Worm (Caenorhabditis elegans) whole organism, early embryonic: ENCODE results near the gene F13E9.5.

Experiments used
- B0310.2 ChIP-seq: sonication (generic microtip); optimal IDR thresholded peaks from 2 replicates; lab custom pipeline; 2016; ENCODE audit warnings: mild to moderate bottlenecking, missing genetic modification characterization, missing compliant biosample characterization
- F13C5.2 ChIP-seq: sonication (generic microtip); optimal IDR thresholded peaks from 2 replicates; lab custom pipeline; 2017; ENCODE audit warnings: mild to moderate bottlenecking, missing genetic modification characterization, inconsistent platforms, missing compliant biosample characterization
- aly-1 ChIP-seq: sonication (generic microtip); optimal IDR thresholded peaks from 2 replicates; lab custom pipeline; 2016; ENCODE audit warnings: missing genetic modification characterization, missing compliant biosample characterization
- ama-1 ChIP-seq: fragments of 150-350 bp; optimal IDR thresholded peaks from 2 replicates; lab custom pipeline; 2014
- ceh-13 ChIP-seq: fragments of 200-800 bp; sonication (Bioruptor generic); optimal IDR thresholded peaks from 2 replicates; lab custom pipeline; 2018; ENCODE audit warnings: mild to moderate bottlenecking, missing genetic modification characterization, missing compliant biosample characterization
- ceh-36 ChIP-seq: sonication (generic microtip); optimal IDR thresholded peaks from 2 replicates; lab custom pipeline; 2016; ENCODE audit warnings: missing genetic modification characterization, inconsistent platforms, missing compliant biosample characterization
- ets-7 ChIP-seq: sonication (generic microtip); optimal IDR thresholded peaks from 2 replicates; lab custom pipeline; 2016; ENCODE audit warnings: missing genotype, missing genetic modification characterization, missing compliant biosample characterization
- flt-1 ChIP-seq: fragments of 200-800 bp; sonication (Bioruptor generic); IDR thresholded peaks from 2 replicates; pipeline ENCODE4 v1.3.6; 2022; ENCODE audit warnings: missing genetic modification characterization, missing compliant biosample characterization
- hmbx-1 ChIP-seq: sonication (generic microtip); optimal IDR thresholded peaks from 2 replicates; lab custom pipeline; 2016; ENCODE audit warnings: mild to moderate bottlenecking, missing genetic modification characterization, missing compliant biosample characterization
- hmg-4 ChIP-seq: fragments of 200-800 bp; sonication (Bioruptor generic); optimal IDR thresholded peaks from 2 replicates; lab custom pipeline; 2018; ENCODE audit warnings: mild to moderate bottlenecking, missing genetic modification characterization, missing compliant biosample characterization
- hnd-1 ChIP-seq: sonication (generic microtip); optimal IDR thresholded peaks from 2 replicates; lab custom pipeline; 2016; ENCODE audit warnings: missing genetic modification characterization, missing compliant biosample characterization
- pes-1 ChIP-seq: fragments of 200-800 bp; sonication (Bioruptor generic); IDR thresholded peaks from 2 replicates; pipeline ENCODE4 v1.3.6; 2022; ENCODE audit warnings: missing genetic modification reagents, missing genetic modification characterization, missing compliant biosample characterization
- scrt-1 ChIP-seq: fragments of 200-800 bp; sonication (Bioruptor generic); IDR thresholded peaks from 2 replicates; pipeline ENCODE4 v1.3.6; 2022; ENCODE audit warnings: missing genetic modification characterization, missing compliant biosample characterization
- sea-1 ChIP-seq: fragments of 200-800 bp; sonication (Bioruptor generic); conservative IDR thresholded peaks from 2 replicates; pipeline ENCODE4 v1.3.6; 2022; ENCODE audit warnings: missing genetic modification characterization, missing compliant biosample characterization
- tbx-11 ChIP-seq: fragments of 200-800 bp; sonication (Bioruptor generic); IDR thresholded peaks from 2 replicates; pipeline ENCODE4 v1.3.6; 2022; ENCODE audit warnings: missing genetic modification characterization, missing compliant biosample characterization
- tbx-37 ChIP-seq: fragments of 200-800 bp; sonication (Bioruptor generic); conservative IDR thresholded peaks from 2 replicates; pipeline ENCODE4 v1.3.6; 2022; ENCODE audit warnings: missing genetic modification reagents, missing genetic modification characterization, missing compliant biosample characterization
- tra-4 ChIP-seq: sonication (generic microtip); optimal IDR thresholded peaks from 2 replicates; lab custom pipeline; 2017; ENCODE audit warnings: missing genetic modification characterization, missing compliant biosample characterization

Gene F13E9.5

ce11 chrIV:10896512-10896911, 12.3 kb upstream of the F13E9.5 start, which contains the start of gene srlf-13:
TSS of gene srlf-13 (minus strand) at chrIV:10896612.
- no peak for TF ChIP-seq hnd-1 (tag; lab: Kevin White, UChicago)
- no peak for TF ChIP-seq tbx-37
- no peak for TF ChIP-seq tbx-11 (GFP tag; lab: Robert Waterston, UW)
- TF ChIP-seq scrt-1: no peak
- TF ChIP-seq flt-1 (GFP tag; lab: Robert Waterston, UW): no peak
- TF ChIP-seq pes-1 (GFP tag; lab: Robert Waterston, UW): no peak
- TF ChIP-seq ama-1 (lab: Kevin White, UChicago): no peak
- no peak for TF ChIP-seq ceh-36 (tag; lab: Kevin White, UChicago)
- no peak for TF ChIP-seq F13C5.2
- TF ChIP-seq aly-1 (tag; lab: Kevin White, UChicago): no peak
- TF ChIP-seq hmbx-1 (tag; lab: Kevin White, UChicago): no peak

- no peak for TF ChIP-seq tra-4
Observed at ce11 chrIV:10894255-10894654, 10.1 kb upstream of the F13E9.5 start, which contains the start of gene srlf-14. TSS of gene srlf-14 (minus strand) at chrIV:10894355.

- no peak for TF ChIP-seq B0310.2
- TF ChIP-seq ets-7 (tag; lab: Kevin White, UChicago): no peak
- no peak for TF ChIP-seq pes-1 (GFP tag; lab: Robert Waterston, UW)
- TF ChIP-seq ama-1 (lab: Kevin White, UChicago): no peak
- TF ChIP-seq F13C5.2: no peak
- TF ChIP-seq hmg-4 (GFP tag; lab: Kevin White, UChicago): no peak
- no peak for TF ChIP-seq tbx-37
- TF ChIP-seq ceh-13 (GFP tag; lab: Kevin White, UChicago): no peak
- TF ChIP-seq hnd-1 (tag; lab: Kevin White, UChicago): no peak
- no peak for TF ChIP-seq hmbx-1 (tag; lab: Kevin White, UChicago)
Observed at ce11 chrIV:10891993-10892392, 7.8 kb upstream of the F13E9.5 start, which contains the start of gene srlf-12. TSS of gene srlf-12 (minus strand) at chrIV:10892093.

- TF ChIP-seq hmg-4 (GFP tag; lab: Kevin White, UChicago) (no peak), ceh-13 (GFP tag; lab: Kevin White, UChicago) (no peak), sea-1 (GFP tag; lab: Robert Waterston, UW) (no peak), tra-4 (no peak), ceh-36 (tag; lab: Kevin White, UChicago) (no peak), tbx-37 (no peak), B0310.2 (no peak), ama-1 (lab: Kevin White, UChicago) (no peak), scrt-1 (no peak), hmbx-1 (tag; lab: Kevin White, UChicago) (no peak), hnd-1 (tag; lab: Kevin White, UChicago) (no peak), flt-1 (GFP tag; lab: Robert Waterston, UW) (no peak), ets-7 (tag; lab: Kevin White, UChicago) (no peak), F13C5.2 (no peak), tbx-11 (GFP tag; lab: Robert Waterston, UW) (no peak), aly-1 (tag; lab: Kevin White, UChicago) (no peak), pes-1 (GFP tag; lab: Robert Waterston, UW) (no peak)
Observed at ce11 chrIV:10889820-10890462, 5.8 kb upstream of the F13E9.5 start, which contains the start of gene F13E9.15. TSS of gene F13E9.15 (minus strand) at chrIV:10889870.

ce11 chrIV:10887285-10887684, 3.1 kb upstream of the F13E9.5 start, which contains the start of gene F13E9.16:
TSS of gene F13E9.16 (minus strand) at chrIV:10887385.
- TF ChIP-seq tbx-11 (GFP tag; lab: Robert Waterston, UW) (no peak), flt-1 (GFP tag; lab: Robert Waterston, UW) (no peak), tra-4 (no peak), ets-7 (tag; lab: Kevin White, UChicago) (no peak)

- no peak for TF ChIP-seq ceh-13 (GFP tag; lab: Kevin White, UChicago)
- no peak for TF ChIP-seq scrt-1
- TF ChIP-seq tbx-11 (GFP tag; lab: Robert Waterston, UW): no peak
- TF ChIP-seq ama-1 (lab: Kevin White, UChicago): no peak
- no peak for TF ChIP-seq pes-1 (GFP tag; lab: Robert Waterston, UW)
- TF ChIP-seq F13C5.2: no peak
- no peak for TF ChIP-seq flt-1 (GFP tag; lab: Robert Waterston, UW)
- TF ChIP-seq ceh-36 (tag; lab: Kevin White, UChicago): no peak
- TF ChIP-seq hmbx-1 (tag; lab: Kevin White, UChicago): no peak
- no peak for TF ChIP-seq tbx-37
- TF ChIP-seq hmg-4 (GFP tag; lab: Kevin White, UChicago): no peak
- TF ChIP-seq ets-7 (tag; lab: Kevin White, UChicago): no peak
- TF ChIP-seq B0310.2: no peak
Observed at ce11 chrIV:10885915-10886314, 1.8 kb upstream of the F13E9.5 start, which contains the start of gene srlf-11. TSS of gene srlf-11 (minus strand) at chrIV:10886015.

ce11 chrIV:10881230-10881629, 2.9 kb downstream of the F13E9.5 start, which contains the start of gene F13E9.13:
TSS of gene F13E9.13 (plus strand) at chrIV:10881546.
- TF ChIP-seq tbx-37 (no peak), aly-1 (tag; lab: Kevin White, UChicago) (no peak), hnd-1 (tag; lab: Kevin White, UChicago) (no peak), tbx-11 (GFP tag; lab: Robert Waterston, UW) (no peak), ceh-36 (tag; lab: Kevin White, UChicago) (no peak)

ce11 chrIV:10880264-10880663, 3.9 kb downstream of the F13E9.5 start, which contains the start of gene fipr-15:
TSS of gene fipr-15 (plus strand) at chrIV:10880564.
- TF ChIP-seq pes-1 (GFP tag; lab: Robert Waterston, UW) (no peak), hmbx-1 (tag; lab: Kevin White, UChicago) (no peak), ama-1 (lab: Kevin White, UChicago) (no peak), hnd-1 (tag; lab: Kevin White, UChicago) (no peak), hmg-4 (GFP tag; lab: Kevin White, UChicago) (no peak), scrt-1 (no peak), B0310.2 (no peak), aly-1 (tag; lab: Kevin White, UChicago) (no peak), tbx-37 (no peak), F13C5.2 (no peak), ceh-13 (GFP tag; lab: Kevin White, UChicago) (no peak), flt-1 (GFP tag; lab: Robert Waterston, UW) (no peak), tbx-11 (GFP tag; lab: Robert Waterston, UW) (no peak), ceh-36 (tag; lab: Kevin White, UChicago) (no peak), ets-7 (tag; lab: Kevin White, UChicago) (no peak), sea-1 (GFP tag; lab: Robert Waterston, UW) (no peak), tra-4 (no peak)
